Worm (Caenorhabditis elegans) whole organism, L1 larva: ENCODE data around the gene fbxc-26.

Source experiments
- aha-1 ChIP-seq: fragments of 150-350 bp; optimal IDR thresholded peaks from 2 replicates; lab custom pipeline; 2014; ENCODE audit warnings: missing biosample characterization, missing genetic modification characterization
- alr-1 ChIP-seq: fragments of 200-800 bp; sonication (Bioruptor generic); optimal IDR thresholded peaks from 2 replicates; lab custom pipeline; 2018; ENCODE audit warnings: borderline replicate concordance, mild to moderate bottlenecking, missing genetic modification characterization, missing compliant biosample characterization
- aly-2 ChIP-seq: fragments of 150-350 bp; optimal IDR thresholded peaks from 2 replicates; lab custom pipeline; 2014; ENCODE audit warnings: missing biosample characterization, missing genetic modification characterization
- ama-1 ChIP-seq: fragments of 150-350 bp; optimal IDR thresholded peaks from 2 replicates; lab custom pipeline; 2014
- ceh-63 ChIP-seq: fragments of 200-800 bp; sonication (Bioruptor generic); optimal IDR thresholded peaks from 2 replicates; lab custom pipeline; 2018; ENCODE audit warnings: mild to moderate bottlenecking, missing genetic modification characterization, missing compliant biosample characterization
- ceh-8 ChIP-seq: fragments of 200-800 bp; sonication (Bioruptor generic); optimal IDR thresholded peaks from 2 replicates; lab custom pipeline; 2018; ENCODE audit warnings: mild to moderate bottlenecking, missing genetic modification characterization, moderate library complexity, missing compliant biosample characterization
- dpl-1 ChIP-seq, 3 experiments: fragments of 150-350 bp in 2 of 3; sonication (generic microtip) in 1 of 3; optimal IDR thresholded peaks; 2 replicates each; lab custom pipeline; 2014 to 2017; ENCODE audit warnings: missing biosample characterization in 3 of 3, missing genetic modification characterization in 3 of 3, missing genetic modification reagents in 3 of 3
- egl-27 ChIP-seq, 2 experiments: fragments of 150-350 bp in 1 of 2; sonication (generic microtip); optimal IDR thresholded peaks; 3 replicates each; lab custom pipeline; 2017 to 2018; ENCODE audit warnings: missing biosample characterization in 2 of 2, missing genetic modification characterization in 2 of 2, missing genetic modification reagents in 2 of 2
- elt-2 ChIP-seq: sonication (generic microtip); optimal IDR thresholded peaks from 2 replicates; lab custom pipeline; 2016; ENCODE audit warnings: missing genetic modification characterization, mild to moderate bottlenecking, inconsistent platforms, missing compliant biosample characterization, missing genetic modification reagents
- elt-3 ChIP-seq, 6 experiments: fragments of 150-350 bp in 1 of 6; sonication (generic microtip); optimal IDR thresholded peaks; 2 replicates each; lab custom pipeline; 2017 to 2018; ENCODE audit warnings: missing biosample characterization in 6 of 6, missing genetic modification characterization in 6 of 6, inconsistent platforms in 1 of 6
- ets-5 ChIP-seq: fragments of 200-800 bp; sonication (Bioruptor generic); IDR thresholded peaks from 2 replicates; pipeline ENCODE4 v1.3.6; 2022; ENCODE audit warnings: missing genetic modification characterization, missing compliant biosample characterization
- fkh-10 ChIP-seq: sonication (generic microtip); optimal IDR thresholded peaks from 2 replicates; lab custom pipeline; 2017; ENCODE audit warnings: missing biosample characterization, missing genetic modification reagents, missing genetic modification characterization
- fkh-4 ChIP-seq: sonication (generic microtip); optimal IDR thresholded peaks from 2 replicates; lab custom pipeline; 2016; ENCODE audit warnings: missing compliant biosample characterization, missing genetic modification characterization, borderline replicate concordance
- irx-1 ChIP-seq: sonication (generic microtip); optimal IDR thresholded peaks from 2 replicates; lab custom pipeline; 2016; ENCODE audit warnings: missing genetic modification characterization, missing compliant biosample characterization
- lin-13 ChIP-seq: fragments of 150-350 bp; optimal IDR thresholded peaks from 2 replicates; lab custom pipeline; 2014; ENCODE audit warnings: missing biosample characterization, missing genetic modification reagents, missing genetic modification characterization
- lin-14 ChIP-seq: fragments of 200-800 bp; sonication (Bioruptor generic); optimal IDR thresholded peaks from 2 replicates; lab custom pipeline; 2018; ENCODE audit warnings: mild to moderate bottlenecking, missing genetic modification characterization, moderate library complexity, missing compliant biosample characterization
- lin-15B ChIP-seq: fragments of 150-350 bp; sonication (generic microtip); optimal IDR thresholded peaks from 3 replicates; lab custom pipeline; 2014; ENCODE audit warnings: missing biosample characterization, missing genetic modification characterization
- lir-3 ChIP-seq: sonication (generic microtip); optimal IDR thresholded peaks from 2 replicates; lab custom pipeline; 2016; ENCODE audit warnings: mild to moderate bottlenecking, missing genetic modification characterization, moderate library complexity, missing compliant biosample characterization; ENCODE audit not compliant: poor library complexity
- lsy-2 ChIP-seq, 2 experiments: fragments of 150-350 bp; optimal IDR thresholded peaks; 2 replicates each; lab custom pipeline; 2014; ENCODE audit warnings: missing biosample characterization in 2 of 2, missing genetic modification characterization in 2 of 2
- mdl-1 ChIP-seq, 2 experiments: fragments of 150-350 bp; optimal IDR thresholded peaks; 2 replicates each; lab custom pipeline; 2014 to 2017; ENCODE audit warnings: missing biosample characterization in 2 of 2, missing genetic modification characterization in 2 of 2, inconsistent platforms in 1 of 2
- nhr-11 ChIP-seq: fragments of 150-350 bp; optimal IDR thresholded peaks from 2 replicates; lab custom pipeline; 2014; ENCODE audit warnings: missing biosample characterization, missing genetic modification characterization
- nhr-237 ChIP-seq: fragments of 150-350 bp; optimal IDR thresholded peaks from 2 replicates; lab custom pipeline; 2014; ENCODE audit warnings: missing biosample characterization, missing genetic modification characterization
- nhr-28 ChIP-seq: fragments of 150-350 bp; optimal IDR thresholded peaks from 2 replicates; lab custom pipeline; 2014; ENCODE audit warnings: missing biosample characterization, missing genetic modification characterization
- nhr-47 ChIP-seq: sonication (generic microtip); optimal IDR thresholded peaks from 2 replicates; lab custom pipeline; 2016; ENCODE audit warnings: mild to moderate bottlenecking, missing genetic modification characterization, moderate library complexity, missing compliant biosample characterization
- nhr-71 ChIP-seq: sonication (generic microtip); optimal IDR thresholded peaks from 2 replicates; lab custom pipeline; 2016; ENCODE audit warnings: mild to moderate bottlenecking, missing genetic modification characterization, moderate library complexity, missing compliant biosample characterization
- nhr-85 ChIP-seq: sonication (generic microtip); peaks from one replicate; lab custom pipeline; 2016; ENCODE audit warnings: missing genetic modification characterization, inconsistent platforms, missing compliant biosample characterization
- pag-3 ChIP-seq: sonication (generic microtip); optimal IDR thresholded peaks from 2 replicates; lab custom pipeline; 2017; ENCODE audit warnings: missing genetic modification characterization, mild to moderate bottlenecking, missing compliant biosample characterization, antibody characterized with exemption, borderline replicate concordance; ENCODE audit not compliant: insufficient read depth
- skn-1 ChIP-seq: fragments of 150-350 bp; optimal IDR thresholded peaks from 2 replicates; lab custom pipeline; 2014; ENCODE audit warnings: missing biosample characterization, missing genetic modification characterization
- snu-23 ChIP-seq: sonication (generic microtip); optimal IDR thresholded peaks from 2 replicates; lab custom pipeline; 2016; ENCODE audit warnings: missing genetic modification characterization, missing compliant biosample characterization
- sox-4 ChIP-seq: sonication (generic microtip); optimal IDR thresholded peaks from 2 replicates; lab custom pipeline; 2016; ENCODE audit warnings: missing genetic modification characterization, missing compliant biosample characterization
- sptf-1 ChIP-seq: fragments of 150-350 bp; optimal IDR thresholded peaks from 2 replicates; lab custom pipeline; 2014; ENCODE audit warnings: missing biosample characterization, missing genetic modification characterization
- tbx-2 ChIP-seq: sonication (generic microtip); optimal IDR thresholded peaks from 2 replicates; lab custom pipeline; 2016; ENCODE audit warnings: missing genetic modification characterization, missing compliant biosample characterization
- unc-30 ChIP-seq: sonication (generic microtip); optimal IDR thresholded peaks from 2 replicates; lab custom pipeline; 2017; ENCODE audit warnings: missing biosample characterization, missing genetic modification characterization
- unc-98 ChIP-seq: fragments of 200-800 bp; sonication (Bioruptor generic); IDR thresholded peaks from 2 replicates; pipeline ENCODE4 v1.3.6; 2022; ENCODE audit warnings: missing genetic modification characterization, missing compliant biosample characterization
- zag-1 ChIP-seq: fragments of 150-350 bp; optimal IDR thresholded peaks from 2 replicates; lab custom pipeline; 2014; ENCODE audit warnings: missing biosample characterization, missing genetic modification characterization
- zip-4 ChIP-seq: fragments of 200-800 bp; sonication (Bioruptor generic); optimal IDR thresholded peaks from 2 replicates; lab custom pipeline; 2018; ENCODE audit warnings: mild to moderate bottlenecking, missing genetic modification characterization, moderate library complexity, missing compliant biosample characterization
- ztf-11 ChIP-seq, 2 experiments: sonication (generic microtip); optimal IDR thresholded peaks; 2 replicates each; lab custom pipeline; 2016 to 2017; ENCODE audit warnings: missing genetic modification characterization in 2 of 2, missing biosample characterization in 1 of 2, missing compliant biosample characterization in 1 of 2

fbxc-26 gene

DNA sequence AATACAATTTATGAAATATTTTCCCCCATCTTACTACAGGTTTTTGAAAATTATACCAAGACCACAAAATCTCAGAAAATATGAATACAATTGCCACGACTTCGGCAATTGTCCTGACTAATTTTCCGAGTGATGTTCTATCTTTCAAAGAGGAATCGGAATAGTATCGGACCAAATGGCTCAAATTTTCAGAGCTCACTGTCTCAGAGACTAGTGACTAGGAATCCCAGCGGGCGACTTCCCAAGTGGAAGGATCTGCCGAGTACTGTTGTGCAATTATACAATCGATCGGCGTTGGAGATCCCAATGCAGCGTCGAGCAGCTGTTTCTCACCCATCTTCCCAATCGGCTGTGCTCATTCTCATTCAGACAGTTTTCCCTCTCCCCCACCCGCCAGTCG lies 31.3 kb upstream of the fbxc-26 start, which contains the start of gene F45C12.17:
TSS of gene F45C12.17 (plus strand) at position 377 of the 400 bp plus-strand sequence.
- TF ChIP-seq nhr-237 (tag; lab: Kevin White, UChicago): no peak
- no peak for TF ChIP-seq snu-23 (GFP tag; lab: Kevin White, UChicago)
- TF ChIP-seq irx-1 (tag; lab: Kevin White, UChicago): no peak
- no peak for TF ChIP-seq lin-15B (tag; lab: Kevin White, UChicago)
- TF ChIP-seq lir-3 (tag; lab: Kevin White, UChicago): no peak
- no peak for TF ChIP-seq zag-1 (tag; lab: Kevin White, UChicago)
- no peak for TF ChIP-seq lin-13
- no peak for TF ChIP-seq ama-1 (lab: Kevin White, UChicago)
- no peak for TF ChIP-seq ztf-11 (tag; optimal IDR thresholded peaks at IDR 0.05; lab: Kevin White, UChicago)
- TF ChIP-seq alr-1 (tag; lab: Kevin White, UChicago): no peak
- no peak for TF ChIP-seq lsy-2 (tag; optimal IDR thresholded peaks at IDR 0.05; lab: Kevin White, UChicago)
- TF ChIP-seq pag-3 (tag; lab: Kevin White, UChicago): no peak
- TF ChIP-seq tbx-2 (tag; lab: Kevin White, UChicago): no peak
- no peak for TF ChIP-seq mdl-1 (tag; optimal IDR thresholded peaks at IDR 0.05; lab: Kevin White, UChicago)
- TF ChIP-seq elt-3 (tag; optimal IDR thresholded peaks at IDR 0.05; lab: Kevin White, UChicago): no peak
- no peak for TF ChIP-seq unc-98
- no peak for TF ChIP-seq elt-2
- TF ChIP-seq egl-27 (tag; optimal IDR thresholded peaks at IDR 0.05; lab: Kevin White, UChicago): no peak
- TF ChIP-seq, all 84 proteins: peak for 0

DNA sequence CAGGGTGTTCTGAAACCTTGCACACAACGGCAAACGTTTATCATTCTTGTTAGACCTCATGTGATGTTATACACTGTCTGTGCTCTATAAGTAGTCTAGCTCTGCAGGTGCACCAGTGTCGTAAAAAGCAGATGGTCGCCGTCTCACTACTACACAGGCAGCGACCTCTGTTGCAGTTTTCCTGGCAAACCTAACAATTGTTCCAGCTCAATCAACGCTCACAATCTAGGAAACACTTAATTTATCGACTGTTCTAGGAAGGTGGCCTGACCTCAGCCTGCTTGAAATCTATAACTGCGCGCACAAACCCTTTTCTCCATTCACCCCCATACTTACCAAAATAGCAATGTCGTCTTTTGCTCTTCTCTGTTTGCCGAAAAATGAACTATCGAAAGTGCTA lies 29.9 kb upstream of the fbxc-26 start, which contains the start of gene fbxb-11:
TSS of gene fbxb-11 (plus strand) at position 301 of the 400 bp plus-strand sequence.
- TF ChIP-seq skn-1 (tag; lab: Kevin White, UChicago) (no peak), unc-98 (no peak), dpl-1 (GFP tag; optimal IDR thresholded peaks at IDR 0.05; lab: Kevin White, UChicago) (no peak), lin-14 (GFP tag; lab: Kevin White, UChicago) (no peak), nhr-85 (tag; lab: Kevin White, UChicago) (no peak), nhr-47 (tag; lab: Kevin White, UChicago) (no peak), lir-3 (tag; lab: Kevin White, UChicago) (no peak), nhr-28 (tag; lab: Kevin White, UChicago) (no peak), lsy-2 (tag; optimal IDR thresholded peaks at IDR 0.05; lab: Kevin White, UChicago) (no peak), unc-30 (tag; lab: Kevin White, UChicago) (no peak), tbx-2 (tag; lab: Kevin White, UChicago) (no peak), nhr-71 (tag; lab: Kevin White, UChicago) (no peak), ceh-8 (GFP tag; lab: Kevin White, UChicago) (no peak), sptf-1 (tag; lab: Kevin White, UChicago) (no peak)

- TF ChIP-seq ceh-63 (GFP tag; lab: Kevin White, UChicago): no peak
- no peak for TF ChIP-seq fkh-10
- no peak for TF ChIP-seq aha-1 (tag; lab: Kevin White, UChicago)
- TF ChIP-seq aly-2: no peak
- TF ChIP-seq egl-27 (tag; optimal IDR thresholded peaks at IDR 0.05; lab: Kevin White, UChicago): no peak
- no peak for TF ChIP-seq ceh-8 (GFP tag; lab: Kevin White, UChicago)
- no peak for TF ChIP-seq fkh-4 (tag; lab: Kevin White, UChicago)
- no peak for TF ChIP-seq elt-3 (tag; optimal IDR thresholded peaks at IDR 0.05; lab: Kevin White, UChicago)
- no peak for TF ChIP-seq ets-5
- no peak for TF ChIP-seq nhr-11 (tag; lab: Kevin White, UChicago)
- no peak for TF ChIP-seq snu-23 (GFP tag; lab: Kevin White, UChicago)
- TF ChIP-seq sox-4 (tag; lab: Kevin White, UChicago): no peak
- no peak for TF ChIP-seq elt-2
- TF ChIP-seq dpl-1 (GFP tag; optimal IDR thresholded peaks at IDR 0.05; lab: Kevin White, UChicago): no peak
- TF ChIP-seq zip-4 (GFP tag; lab: Kevin White, UChicago): no peak
These were observed 28.0 kb upstream of the fbxc-26 start, which contains the start of the genes fbxb-5 and btb-8 for ce11 chrII:1722394-1722793. fbxb-5 (minus strand) TSS chrII:1722494. btb-8 (plus strand) TSS chrII:1722770.
